Worm (Caenorhabditis elegans) whole organism, L1 larva: ENCODE measurements around the gene npr-17.

Source experiments
- egl-27 ChIP-seq, 2 experiments: fragments of 150-350 bp in 1 of 2; sonication (generic microtip); optimal IDR thresholded peaks; 3 replicates each; lab custom pipeline; 2017 to 2018; ENCODE audit warnings: missing biosample characterization in 2 of 2, missing genetic modification characterization in 2 of 2, missing genetic modification reagents in 2 of 2
- ets-5 ChIP-seq: fragments of 200-800 bp; sonication (Bioruptor generic); IDR thresholded peaks from 2 replicates; pipeline ENCODE4 v1.3.6; 2022; ENCODE audit warnings: missing genetic modification characterization, missing compliant biosample characterization
- fkh-4 ChIP-seq: sonication (generic microtip); optimal IDR thresholded peaks from 2 replicates; lab custom pipeline; 2016; ENCODE audit warnings: missing compliant biosample characterization, missing genetic modification characterization, borderline replicate concordance
- lin-39 ChIP-seq: fragments of 150-350 bp; optimal IDR thresholded peaks from 2 replicates; lab custom pipeline; 2014; ENCODE audit warnings: missing biosample characterization, missing genetic modification reagents, missing genetic modification characterization
- nhr-28 ChIP-seq: fragments of 150-350 bp; optimal IDR thresholded peaks from 2 replicates; lab custom pipeline; 2014; ENCODE audit warnings: missing biosample characterization, missing genetic modification characterization
- nhr-76 ChIP-seq: sonication (generic microtip); optimal IDR thresholded peaks from 2 replicates; lab custom pipeline; 2017; ENCODE audit warnings: missing biosample characterization, missing genetic modification characterization
- unc-62 ChIP-seq: fragments of 150-350 bp; optimal IDR thresholded peaks from 2 replicates; lab custom pipeline; 2014; ENCODE audit warnings: missing biosample characterization, missing genetic modification reagents, missing genetic modification characterization
- ztf-11 ChIP-seq, 2 experiments: sonication (generic microtip); optimal IDR thresholded peaks; 2 replicates each; lab custom pipeline; 2016 to 2017; ENCODE audit warnings: missing genetic modification characterization in 2 of 2, missing biosample characterization in 1 of 2, missing compliant biosample characterization in 1 of 2

DNA sequence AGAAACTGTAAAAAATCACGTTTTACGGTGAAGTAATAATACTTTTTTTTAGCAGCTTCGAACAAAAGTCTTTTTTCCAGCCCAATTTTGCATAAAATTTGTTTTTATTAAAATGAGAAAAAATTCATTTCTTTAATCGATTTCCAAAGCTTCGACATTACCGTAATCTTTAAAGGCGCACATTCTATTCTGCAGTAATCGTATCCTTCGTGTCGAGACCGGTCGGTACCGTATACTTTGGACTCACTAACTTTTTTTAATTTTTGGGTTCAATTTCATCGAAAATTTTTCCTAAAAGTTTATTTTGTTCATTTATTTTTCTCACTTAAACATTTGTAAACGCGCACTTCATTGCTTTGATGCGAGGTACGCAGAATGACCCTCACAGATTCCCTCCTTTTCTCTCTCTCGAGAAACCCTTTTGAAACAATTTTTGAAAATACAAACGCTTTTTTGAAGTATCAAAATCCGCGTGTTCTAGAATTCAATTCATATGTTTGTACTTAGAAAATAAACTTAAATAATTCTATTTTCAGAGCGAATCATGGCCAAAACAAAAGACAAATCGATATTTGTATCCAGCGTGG lies 9.6 kb downstream of the npr-17 start, which contains the start of gene hrpk-2:
- TF ChIP-seq unc-62 (no peak), nhr-28 (no peak), lin-39 (tag; lab: Kevin White, UChicago) (no peak), ztf-11 (tag; optimal IDR thresholded peaks at IDR 0.05; lab: Kevin White, UChicago) (no peak), fkh-4 (tag; lab: Kevin White, UChicago) (no peak), egl-27 (tag; optimal IDR thresholded peaks at IDR 0.05; lab: Kevin White, UChicago) (no peak), ets-5 (GFP tag; lab: Robert Waterston, UW) (no peak), nhr-76 (tag; lab: Kevin White, UChicago) (no peak)
